Worm (Caenorhabditis elegans): Measurements from ENCODE around the gene K01B6.4.

DNA sequence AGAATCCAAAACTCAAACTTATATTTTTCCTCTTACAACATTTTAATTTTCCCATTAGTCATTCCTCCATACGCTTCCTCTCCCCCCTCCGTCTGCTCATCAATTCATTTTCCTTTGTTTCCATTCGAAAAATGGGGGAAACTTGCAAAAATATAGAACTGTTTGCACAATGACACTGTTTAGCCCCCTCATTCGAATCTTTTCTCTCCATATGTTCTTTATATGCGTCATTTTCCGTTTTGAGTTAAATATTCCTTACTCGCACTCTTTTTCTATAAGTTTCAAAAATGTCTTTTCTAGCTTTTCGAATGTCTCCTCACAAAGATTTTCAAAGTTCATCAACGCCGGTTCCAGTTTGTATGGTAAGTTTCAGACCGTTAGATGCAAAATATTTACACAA lies 40.3 kb downstream of the K01B6.4 start, which contains the start of gene M01A8.1:
- TF ChIP-seq snpc-4 (tag; optimal IDR thresholded peaks at IDR 0.05) (no peak), ztf-11 (tag; optimal IDR thresholded peaks at IDR 0.05) (no peak), tbx-8 (GFP tag; optimal IDR thresholded peaks at IDR 0.05) (no peak), mep-1 (tag; optimal IDR thresholded peaks at IDR 0.05) (no peak), lsy-2 (tag; optimal IDR thresholded peaks at IDR 0.05) (no peak), lin-32 (GFP tag; optimal IDR thresholded peaks at IDR 0.05) (no peak), hlh-1 (tag; optimal IDR thresholded peaks at IDR 0.05) (no peak), sptf-1 (tag; optimal IDR thresholded peaks at IDR 0.05) (no peak), nhr-28 (tag; optimal IDR thresholded peaks at IDR 0.05) (no peak), nhr-2 (tag; optimal IDR thresholded peaks at IDR 0.05) (no peak), unc-39 (tag; optimal IDR thresholded peaks at IDR 0.05) (no peak), nhr-12 (tag; optimal IDR thresholded peaks at IDR 0.05) (no peak), pha-4 (tag; optimal IDR thresholded peaks at IDR 0.05) (no peak), ham-2 (GFP tag; optimal IDR thresholded peaks at IDR 0.05) (no peak)
